Worm (Caenorhabditis elegans) whole organism, L2 larva: ENCODE data around the gene Y55F3BL.4.

Experiments used
- F13H6.1 ChIP-seq: sonication (generic microtip); optimal IDR thresholded peaks from 2 replicates; lab custom pipeline; 2016; ENCODE audit warnings: missing genetic modification characterization, missing compliant biosample characterization
- Y55F3AM.14 ChIP-seq: fragments of 200-800 bp; sonication (Bioruptor generic); optimal IDR thresholded peaks from 2 replicates; lab custom pipeline; 2018; ENCODE audit warnings: mild to moderate bottlenecking, missing genetic modification characterization, missing compliant biosample characterization
- alr-1 ChIP-seq: fragments of 150-350 bp; optimal IDR thresholded peaks from 2 replicates; lab custom pipeline; 2014; ENCODE audit warnings: missing biosample characterization, missing genetic modification characterization
- aly-2 ChIP-seq: fragments of 150-350 bp; optimal IDR thresholded peaks from 2 replicates; lab custom pipeline; 2014; ENCODE audit warnings: missing biosample characterization, missing genetic modification characterization
- ama-1 ChIP-seq: fragments of 150-350 bp; optimal IDR thresholded peaks from 2 replicates; lab custom pipeline; 2018; ENCODE audit warnings: inconsistent platforms
- blmp-1 ChIP-seq: sonication (generic microtip); optimal IDR thresholded peaks from 2 replicates; lab custom pipeline; 2017; ENCODE audit warnings: missing genetic modification characterization, mild to moderate bottlenecking, missing compliant biosample characterization, antibody characterized with exemption, moderate library complexity; ENCODE audit not compliant: insufficient read depth
- ceh-16 ChIP-seq: fragments of 150-350 bp; optimal IDR thresholded peaks from 2 replicates; lab custom pipeline; 2014; ENCODE audit warnings: missing biosample characterization, missing genetic modification characterization
- ceh-82 ChIP-seq: fragments of 150-350 bp; optimal IDR thresholded peaks from 2 replicates; lab custom pipeline; 2014; ENCODE audit warnings: missing biosample characterization, missing genetic modification characterization
- dmd-4 ChIP-seq: sonication (generic microtip); optimal IDR thresholded peaks from 2 replicates; lab custom pipeline; 2017; ENCODE audit warnings: missing biosample characterization, missing genetic modification characterization
- egl-27 ChIP-seq: sonication (generic microtip); optimal IDR thresholded peaks from 3 replicates; lab custom pipeline; 2017; ENCODE audit warnings: missing biosample characterization, missing genetic modification reagents, missing genetic modification characterization
- elt-1 ChIP-seq: fragments of 150-350 bp; optimal IDR thresholded peaks from 2 replicates; lab custom pipeline; 2014; ENCODE audit warnings: missing biosample characterization, missing genetic modification characterization
- fos-1 ChIP-seq: fragments of 150-350 bp; optimal IDR thresholded peaks from 2 replicates; lab custom pipeline; 2014; ENCODE audit warnings: missing biosample characterization, missing genetic modification characterization
- gmeb-1 ChIP-seq: fragments of 150-350 bp; optimal IDR thresholded peaks from 2 replicates; lab custom pipeline; 2014; ENCODE audit warnings: missing biosample characterization, missing genetic modification characterization
- lin-11 ChIP-seq: fragments of 150-350 bp; sonication (generic microtip); optimal IDR thresholded peaks from 2 replicates; lab custom pipeline; 2014; ENCODE audit warnings: missing biosample characterization, missing genetic modification characterization, inconsistent platforms, mixed read lengths
- lin-13 ChIP-seq: fragments of 150-350 bp; optimal IDR thresholded peaks from 2 replicates; lab custom pipeline; 2014; ENCODE audit warnings: missing biosample characterization, missing genetic modification reagents, missing genetic modification characterization
- lin-39 ChIP-seq: fragments of 150-350 bp; optimal IDR thresholded peaks from 2 replicates; lab custom pipeline; 2014; ENCODE audit warnings: missing biosample characterization, missing genetic modification reagents, missing genetic modification characterization
- mbf-1 ChIP-seq: sonication (generic microtip); optimal IDR thresholded peaks from 2 replicates; lab custom pipeline; 2017; ENCODE audit warnings: missing biosample characterization, missing genetic modification characterization
- mdl-1 ChIP-seq, 2 experiments: fragments of 150-350 bp in 1 of 2; sonication (generic microtip) in 1 of 2; optimal IDR thresholded peaks; 2 replicates each; lab custom pipeline; 2017; ENCODE audit warnings: missing biosample characterization in 2 of 2, missing genetic modification characterization in 2 of 2
- nhr-10 ChIP-seq: sonication (generic microtip); optimal IDR thresholded peaks from 2 replicates; lab custom pipeline; 2017; ENCODE audit warnings: missing biosample characterization, missing genetic modification characterization
- nhr-11 ChIP-seq: fragments of 150-350 bp; optimal IDR thresholded peaks from 2 replicates; lab custom pipeline; 2014; ENCODE audit warnings: missing biosample characterization, missing genetic modification characterization
- nhr-12 ChIP-seq: fragments of 150-350 bp; optimal IDR thresholded peaks from 2 replicates; lab custom pipeline; 2014; ENCODE audit warnings: missing biosample characterization, missing genetic modification characterization
- nhr-129 ChIP-seq: fragments of 150-350 bp; optimal IDR thresholded peaks from 2 replicates; lab custom pipeline; 2014; ENCODE audit warnings: missing biosample characterization, missing genetic modification characterization
- nhr-23 ChIP-seq: fragments of 150-350 bp; optimal IDR thresholded peaks from 2 replicates; lab custom pipeline; 2014; ENCODE audit warnings: missing biosample characterization, missing genetic modification reagents, missing genetic modification characterization
- nhr-25 ChIP-seq: fragments of 150-350 bp; sonication (generic microtip); optimal IDR thresholded peaks from 3 replicates; lab custom pipeline; 2014; ENCODE audit warnings: missing biosample characterization, missing genetic modification characterization
- nhr-6 ChIP-seq: fragments of 150-350 bp; optimal IDR thresholded peaks from 2 replicates; lab custom pipeline; 2014; ENCODE audit warnings: missing biosample characterization, missing genetic modification characterization
- peb-1 ChIP-seq: fragments of 150-350 bp; optimal IDR thresholded peaks from 2 replicates; lab custom pipeline; 2014; ENCODE audit warnings: missing biosample characterization, missing genetic modification characterization
- sem-4 ChIP-seq: fragments of 150-350 bp; optimal IDR thresholded peaks from 2 replicates; lab custom pipeline; 2014; ENCODE audit warnings: missing biosample characterization, missing genetic modification reagents, missing genetic modification characterization
- skn-1 ChIP-seq: sonication (generic microtip); optimal IDR thresholded peaks from 2 replicates; lab custom pipeline; 2017; ENCODE audit warnings: missing biosample characterization, missing genetic modification characterization
- sma-3 ChIP-seq: sonication (generic microtip); optimal IDR thresholded peaks from 2 replicates; lab custom pipeline; 2016; ENCODE audit warnings: missing genetic modification reagents, missing genetic modification characterization, missing compliant biosample characterization
- sma-9 ChIP-seq, 2 experiments: fragments of 150-350 bp in 1 of 2; sonication (generic microtip) in 1 of 2; optimal IDR thresholded peaks; 2 replicates each; lab custom pipeline; 2014 to 2016; ENCODE audit warnings: missing genetic modification characterization in 2 of 2, mild to moderate bottlenecking in 1 of 2, missing biosample characterization in 1 of 2, missing compliant biosample characterization in 1 of 2, missing genetic modification reagents in 1 of 2, moderate library complexity in 1 of 2
- snpc-4 ChIP-seq: fragments of 150-350 bp; optimal IDR thresholded peaks from 2 replicates; lab custom pipeline; 2014; ENCODE audit warnings: missing biosample characterization, missing genetic modification characterization
- unc-39 ChIP-seq: fragments of 150-350 bp; optimal IDR thresholded peaks from 2 replicates; lab custom pipeline; 2014; ENCODE audit warnings: missing biosample characterization, missing genetic modification characterization
- zag-1 ChIP-seq: fragments of 150-350 bp; optimal IDR thresholded peaks from 2 replicates; lab custom pipeline; 2014; ENCODE audit warnings: missing biosample characterization, missing genetic modification characterization
- ztf-11 ChIP-seq: sonication (generic microtip); optimal IDR thresholded peaks from 2 replicates; lab custom pipeline; 2017; ENCODE audit warnings: missing biosample characterization, missing genetic modification characterization
- ztf-4 ChIP-seq: fragments of 150-350 bp; optimal IDR thresholded peaks from 2 replicates; lab custom pipeline; 2014; ENCODE audit warnings: missing biosample characterization, missing genetic modification characterization

Y55F3BL.4 gene

DNA sequence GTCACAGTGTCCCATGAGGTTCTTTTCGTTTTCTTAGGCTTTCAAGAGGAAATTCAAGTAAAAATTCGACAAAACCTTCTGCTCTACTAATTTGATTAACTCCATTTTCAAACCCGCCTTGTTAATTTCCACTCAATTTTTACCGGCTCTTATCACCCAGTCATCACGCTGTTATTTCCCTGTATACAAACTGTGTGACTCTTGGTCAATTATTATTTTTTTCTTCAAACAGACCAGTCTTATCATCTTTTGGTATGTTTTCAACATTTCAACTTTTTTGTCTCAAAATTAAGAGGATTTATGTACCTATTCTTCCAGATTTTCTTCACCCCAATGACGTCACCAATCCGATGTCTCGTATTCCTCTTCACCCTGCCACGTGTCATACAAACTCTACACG, 26.4 kb upstream of the Y55F3BL.4 start, which contains the start of gene ugt-52:
ugt-52 (plus strand) TSS at position 301 of the 400 bp plus-strand sequence.
- TF ChIP-seq ceh-16 (tag; lab: Kevin White, UChicago) (no peak), blmp-1 (tag; lab: Kevin White, UChicago) (no peak), skn-1 (tag; lab: Kevin White, UChicago) (no peak), ama-1 (lab: Kevin White, UChicago) (no peak), sma-9 (GFP tag; optimal IDR thresholded peaks at IDR 0.05; lab: Kevin White, UChicago) (no peak), sma-9 (tag; optimal IDR thresholded peaks at IDR 0.05; lab: Kevin White, UChicago) (no peak), aly-2 (tag; lab: Kevin White, UChicago) (no peak), nhr-12 (tag; lab: Kevin White, UChicago) (no peak), mbf-1 (no peak), fos-1 (tag; lab: Kevin White, UChicago) (no peak), unc-39 (tag; lab: Kevin White, UChicago) (no peak), nhr-25 (tag; lab: Kevin White, UChicago) (no peak), nhr-10 (tag; lab: Kevin White, UChicago) (no peak), alr-1 (tag; lab: Kevin White, UChicago) (no peak), ceh-82 (tag; lab: Kevin White, UChicago) (no peak), zag-1 (tag; lab: Kevin White, UChicago) (no peak), gmeb-1 (tag; lab: Kevin White, UChicago) (no peak), nhr-129 (tag; lab: Kevin White, UChicago) (no peak), snpc-4 (tag; lab: Kevin White, UChicago) (no peak)

DNA sequence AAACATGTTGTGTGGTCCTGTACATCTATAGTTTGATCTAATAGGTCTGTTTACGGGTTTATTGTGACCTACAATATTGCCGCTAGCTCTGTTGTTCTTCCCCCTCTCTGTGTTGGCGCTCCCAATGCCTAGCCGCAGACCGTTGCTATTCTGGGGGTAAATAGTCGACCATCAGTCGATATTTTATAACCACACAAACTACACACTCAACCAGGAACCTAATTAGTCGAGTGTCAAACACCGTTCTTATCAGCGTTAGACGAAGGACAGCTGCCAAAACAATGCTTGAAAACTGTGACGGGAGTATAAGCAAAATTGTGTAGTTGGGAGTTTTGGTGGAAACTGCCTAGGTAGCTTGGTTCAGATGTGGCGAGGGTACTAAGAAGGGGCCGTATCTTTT, 22.5 kb upstream of the Y55F3BL.4 start:
- TF ChIP-seq peb-1 (tag; lab: Kevin White, UChicago) (no peak), nhr-11 (tag; lab: Kevin White, UChicago) (no peak), nhr-23 (tag; lab: Kevin White, UChicago) (no peak), elt-1 (tag; lab: Kevin White, UChicago) (no peak), ceh-82 (tag; lab: Kevin White, UChicago) (no peak), egl-27 (tag; lab: Kevin White, UChicago) (no peak), F13H6.1 (no peak), mbf-1 (no peak), fos-1 (tag; lab: Kevin White, UChicago) (no peak), lin-13 (no peak), Y55F3AM.14 (GFP tag; lab: Kevin White, UChicago) (no peak), lin-11 (tag; lab: Kevin White, UChicago) (no peak), ztf-4 (tag; lab: Kevin White, UChicago) (no peak), sma-3 (GFP tag; lab: Kevin White, UChicago) (no peak), ztf-11 (no peak), nhr-10 (tag; lab: Kevin White, UChicago) (no peak), ceh-16 (tag; lab: Kevin White, UChicago) (no peak)

DNA sequence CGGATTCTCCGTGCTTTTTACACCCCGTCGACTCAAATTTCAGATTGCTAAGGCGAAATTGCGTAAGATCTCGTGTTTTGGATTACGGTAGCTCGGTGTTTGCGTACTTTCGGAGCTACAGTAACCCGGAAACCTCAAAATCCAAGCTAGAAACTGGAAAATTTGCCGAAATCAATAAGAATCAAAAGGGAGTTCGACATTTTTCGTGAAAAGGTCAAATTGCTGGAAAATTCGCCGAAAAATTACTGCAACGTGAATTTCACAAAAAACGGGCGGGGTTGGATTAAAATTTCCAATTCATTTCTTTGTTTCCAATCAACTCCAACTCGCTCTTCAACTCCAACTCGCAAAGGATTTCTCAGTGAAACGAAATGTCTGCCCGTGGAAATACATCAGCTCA, 17.1 kb upstream of the Y55F3BL.4 start, which contains the start of gene F56B3.6:
F56B3.6 (plus strand) TSS at position 301 of the 400 bp plus-strand sequence.
- no peak for TF ChIP-seq lin-39
- TF ChIP-seq peb-1 (tag; lab: Kevin White, UChicago): no peak
- TF ChIP-seq nhr-6 (tag; lab: Kevin White, UChicago): no peak
- no peak for TF ChIP-seq sem-4
- no peak for TF ChIP-seq ztf-11
- no peak for TF ChIP-seq blmp-1 (tag; lab: Kevin White, UChicago)
- no peak for TF ChIP-seq mdl-1 (tag; optimal IDR thresholded peaks at IDR 0.05; lab: Kevin White, UChicago)
- TF ChIP-seq dmd-4 (tag; lab: Kevin White, UChicago): no peak
- TF ChIP-seq, all 48 proteins: peak for 0

DNA sequence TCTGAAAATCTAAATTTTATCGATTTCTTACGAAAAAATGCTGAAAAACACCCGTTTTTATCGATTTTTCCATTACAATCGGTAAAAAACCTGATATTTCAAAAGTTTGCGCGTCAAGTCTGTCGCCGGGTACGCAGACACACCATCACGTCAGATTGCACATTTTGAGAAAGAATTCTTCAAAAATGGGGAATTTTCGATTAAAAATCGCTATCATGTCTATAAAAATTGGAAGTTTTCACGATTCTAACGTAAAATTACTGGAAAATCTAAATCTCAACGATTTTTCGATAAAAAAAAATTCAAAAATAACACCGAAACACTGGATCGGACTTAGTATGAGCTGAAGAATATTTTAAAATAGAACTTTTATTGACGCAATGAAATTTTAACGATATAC, 10.6 kb upstream of the Y55F3BL.4 start, which contains the start of gene F56B3.4:
F56B3.4 (minus strand) TSS at position 1 of the 400 bp plus-strand sequence.
- TF ChIP-seq lin-11 (tag; lab: Kevin White, UChicago) (no peak), ztf-11 (no peak), aly-2 (tag; lab: Kevin White, UChicago) (no peak), sem-4 (no peak), nhr-11 (tag; lab: Kevin White, UChicago) (no peak), mdl-1 (tag; optimal IDR thresholded peaks at IDR 0.05; lab: Kevin White, UChicago) (no peak), nhr-23 (tag; lab: Kevin White, UChicago) (no peak)
